Fruit fly (Drosophila melanogaster) whole organism, prepupa: ENCODE data around the gene HGTX.

Experiments used
- CG3919 ChIP-seq: fragments of 200-800 bp; sonication (Bioruptor generic); optimal IDR thresholded peaks from 3 replicates; lab custom pipeline; 2016; ENCODE audit warnings: missing biosample characterization, missing genetic modification characterization
- CG7368 ChIP-seq: fragments of 200-800 bp; sonication (Bioruptor generic); optimal IDR thresholded peaks from 3 replicates; lab custom pipeline; 2016; ENCODE audit warnings: missing biosample characterization, missing genetic modification characterization
- CG8119 ChIP-seq: fragments of 200-800 bp; sonication (Bioruptor generic); IDR thresholded peaks from 3 replicates; pipeline ENCODE4 v1.3.6; 2022; ENCODE audit warnings: missing biosample characterization, missing genetic modification characterization
- CG8319 ChIP-seq: fragments of 200-800 bp; sonication (Bioruptor generic); optimal IDR thresholded peaks from 3 replicates; lab custom pipeline; 2016; ENCODE audit warnings: missing biosample characterization, missing genetic modification characterization
- Hr38 ChIP-seq: sonication (Bioruptor generic); optimal IDR thresholded peaks from 2 replicates; lab custom pipeline; 2016; ENCODE audit warnings: missing biosample characterization, missing genetic modification characterization
- eg ChIP-seq: fragments of 200-800 bp; sonication (Bioruptor generic); IDR thresholded peaks from 3 replicates; pipeline ENCODE4 v1.3.6; 2022; ENCODE audit warnings: missing biosample characterization, missing genetic modification characterization

dm6 chr3L:14578896-14579295 lies 20.4 kb downstream of the HGTX start:
- TF ChIP-seq CG8119 (GFP tag; lab: Robert Waterston, UW): no peak
- TF ChIP-seq CG7368: no peak
- no peak for TF ChIP-seq CG3919 (GFP tag; lab: Kevin White, UChicago)
- TF ChIP-seq CG8319: no peak
- TF ChIP-seq Hr38 (GFP tag; lab: Kevin White, UChicago): no peak
- TF ChIP-seq eg: no peak
